Fruit fly (Drosophila melanogaster) whole organism, embryonic: ENCODE data around the gene CG43156.

Experiments used
- ATbp ChIP-seq: fragments of 200-800 bp; sonication (Bioruptor generic); optimal IDR thresholded peaks from 2 replicates; lab custom pipeline; 2017; ENCODE audit warnings: missing biosample characterization, mild to moderate bottlenecking, missing genetic modification characterization, missing genetic modification reagents
- CG10209 ChIP-seq: fragments of 200-800 bp; sonication (Bioruptor generic); optimal IDR thresholded peaks from 3 replicates; lab custom pipeline; 2017; ENCODE audit warnings: missing biosample characterization, mild to moderate bottlenecking, missing genetic modification characterization, missing genetic modification reagents
- CG10274 ChIP-seq: fragments of 200-800 bp; sonication (Bioruptor generic); optimal IDR thresholded peaks from 3 replicates; lab custom pipeline; 2017; ENCODE audit warnings: missing biosample characterization, mild to moderate bottlenecking, missing genetic modification characterization
- CG10366 ChIP-seq: fragments of 200-800 bp; sonication (Bioruptor generic); IDR thresholded peaks from 2 replicates; pipeline ENCODE4 v1.3.6; 2022; ENCODE audit warnings: missing biosample characterization, missing genetic modification characterization
- CG11504 ChIP-seq: fragments of 200-800 bp; sonication (Bioruptor generic); optimal IDR thresholded peaks from 3 replicates; lab custom pipeline; 2019; ENCODE audit warnings: missing biosample characterization, mild to moderate bottlenecking, missing genetic modification characterization, moderate library complexity
- CG11696 ChIP-seq: fragments of 200-800 bp; sonication (Bioruptor generic); IDR thresholded peaks from 2 replicates; pipeline ENCODE4 v1.3.6; 2022; ENCODE audit warnings: missing biosample characterization, missing genetic modification characterization
- CG12219 ChIP-seq: fragments of 200-800 bp; sonication (Bioruptor generic); optimal IDR thresholded peaks from 3 replicates; lab custom pipeline; 2018; ENCODE audit warnings: missing biosample characterization, mild to moderate bottlenecking, missing genetic modification characterization
- CG1233 ChIP-seq: fragments of 200-800 bp; sonication (Bioruptor generic); optimal IDR thresholded peaks from 4 replicates; lab custom pipeline; 2018; ENCODE audit warnings: missing biosample characterization, mild to moderate bottlenecking, missing genetic modification characterization
- CG12659 ChIP-seq: fragments of 200-800 bp; sonication (Bioruptor generic); optimal IDR thresholded peaks from 3 replicates; lab custom pipeline; 2017; ENCODE audit warnings: mild to moderate bottlenecking, missing biosample characterization, missing genetic modification reagents, missing genetic modification characterization
- CG12769 ChIP-seq: fragments of 200-800 bp; sonication (Bioruptor generic); optimal IDR thresholded peaks from 2 replicates; lab custom pipeline; 2019; ENCODE audit warnings: missing biosample characterization, mild to moderate bottlenecking, missing genetic modification characterization, moderate library complexity
- CG13296 ChIP-seq: fragments of 200-800 bp; sonication (Bioruptor generic); optimal IDR thresholded peaks from 3 replicates; lab custom pipeline; 2018; ENCODE audit warnings: missing biosample characterization, mild to moderate bottlenecking, missing genetic modification characterization
- CG13894 ChIP-seq: fragments of 200-800 bp; sonication (Bioruptor generic); optimal IDR thresholded peaks from 3 replicates; lab custom pipeline; 2018; ENCODE audit warnings: missing biosample characterization, mild to moderate bottlenecking, missing genetic modification characterization, moderate library complexity
- CG14014 ChIP-seq: fragments of 200-800 bp; sonication (Bioruptor generic); IDR thresholded peaks from 2 replicates; pipeline ENCODE4 v1.3.6; 2022; ENCODE audit warnings: missing biosample characterization, missing genetic modification characterization
- CG16863 ChIP-seq: fragments of 200-800 bp; sonication (Bioruptor generic); optimal IDR thresholded peaks from 3 replicates; lab custom pipeline; 2016; ENCODE audit warnings: missing biosample characterization, missing genetic modification characterization
- CG17612 ChIP-seq: fragments of 200-800 bp; sonication (Bioruptor generic); IDR thresholded peaks from 2 replicates; pipeline ENCODE4 v1.3.6; 2022; ENCODE audit warnings: missing biosample characterization, missing genetic modification characterization
- CG31224 ChIP-seq: fragments of 200-800 bp; sonication (Bioruptor generic); IDR thresholded peaks from 2 replicates; pipeline ENCODE4 v1.3.6; 2022; ENCODE audit warnings: missing biosample characterization, missing genetic modification characterization
- CG32532 ChIP-seq: fragments of 200-800 bp; sonication (Bioruptor generic); IDR thresholded peaks from 2 replicates; pipeline ENCODE4 v1.3.6; 2022; ENCODE audit warnings: missing biosample characterization, missing genetic modification characterization
- CG3281 ChIP-seq: fragments of 200-800 bp; sonication (Bioruptor generic); optimal IDR thresholded peaks from 3 replicates; lab custom pipeline; 2017; ENCODE audit warnings: missing biosample characterization, mild to moderate bottlenecking, missing genetic modification characterization
- CG34422 ChIP-seq: fragments of 200-800 bp; sonication (Bioruptor generic); IDR thresholded peaks from 3 replicates; pipeline ENCODE4 v1.3.6; 2022; ENCODE audit warnings: missing biosample characterization, missing genetic modification characterization
- CG4730 ChIP-seq: fragments of 200-800 bp; sonication (Bioruptor generic); IDR thresholded peaks from 2 replicates; pipeline ENCODE4 v1.3.6; 2022; ENCODE audit warnings: missing biosample characterization, missing genetic modification characterization
- CG8290 ChIP-seq, 3 experiments: fragments of 200-800 bp; sonication (Bioruptor generic); optimal IDR thresholded peaks; 2 replicates each; lab custom pipeline; 2016 to 2019; ENCODE audit warnings: missing biosample characterization in 3 of 3, missing genetic modification characterization in 3 of 3, mild to moderate bottlenecking in 2 of 3, moderate library complexity in 1 of 3
- CG9932 ChIP-seq: fragments of 200-800 bp; sonication (Bioruptor generic); IDR thresholded peaks from 2 replicates; pipeline ENCODE4 v1.3.6; 2022; ENCODE audit warnings: missing biosample characterization, missing genetic modification characterization
- CrebB ChIP-seq: fragments of 200-800 bp; sonication (Bioruptor generic); optimal IDR thresholded peaks from 3 replicates; lab custom pipeline; 2018; ENCODE audit warnings: missing biosample characterization, mild to moderate bottlenecking, missing genetic modification characterization
- Dp ChIP-seq: fragments of 200-800 bp; sonication (Bioruptor generic); optimal IDR thresholded peaks from 2 replicates; lab custom pipeline; 2018; ENCODE audit warnings: missing biosample characterization, mild to moderate bottlenecking, missing genetic modification characterization, moderate library complexity
- Fer3 ChIP-seq: fragments of 200-800 bp; sonication (Bioruptor generic); optimal IDR thresholded peaks from 2 replicates; lab custom pipeline; 2018; ENCODE audit warnings: missing biosample characterization, mild to moderate bottlenecking, missing genetic modification characterization, moderate library complexity
- Hmr ChIP-seq: fragments of 200-800 bp; sonication (Bioruptor generic); optimal IDR thresholded peaks from 3 replicates; lab custom pipeline; 2017; ENCODE audit warnings: mild to moderate bottlenecking, missing biosample characterization, missing genetic modification reagents, missing genetic modification characterization
- Lim3 ChIP-seq: fragments of 200-800 bp; sonication (Bioruptor generic); IDR thresholded peaks from 2 replicates; pipeline ENCODE4 v1.3.6; 2022; ENCODE audit warnings: missing biosample characterization, missing genetic modification characterization
- Meics ChIP-seq: fragments of 200-800 bp; sonication (Bioruptor generic); optimal IDR thresholded peaks from 2 replicates; lab custom pipeline; 2017; ENCODE audit warnings: missing biosample characterization, mild to moderate bottlenecking, missing genetic modification characterization
- Mrtf ChIP-seq: fragments of 200-800 bp; sonication (Bioruptor generic); IDR thresholded peaks from 3 replicates; pipeline ENCODE4 v1.3.6; 2022; ENCODE audit warnings: missing biosample characterization, missing genetic modification characterization
- NFAT ChIP-seq: fragments of 200-800 bp; sonication (Bioruptor generic); IDR thresholded peaks from 2 replicates; pipeline ENCODE4 v1.3.6; 2022; ENCODE audit warnings: missing biosample characterization, missing genetic modification characterization
- Ptx1 ChIP-seq: fragments of 200-800 bp; sonication (Bioruptor generic); IDR thresholded peaks from 2 replicates; pipeline ENCODE4 v1.3.6; 2022; ENCODE audit warnings: missing biosample characterization, missing genetic modification characterization
- Sox102F ChIP-seq: fragments of 200-800 bp; sonication (Bioruptor generic); optimal IDR thresholded peaks from 2 replicates; lab custom pipeline; 2018; ENCODE audit warnings: missing biosample characterization, mild to moderate bottlenecking, missing genetic modification characterization, moderate library complexity
- Xrp1 ChIP-seq: fragments of 200-800 bp; sonication (Bioruptor generic); IDR thresholded peaks from 2 replicates; pipeline ENCODE4 v1.3.6; 2022; ENCODE audit warnings: missing biosample characterization, missing genetic modification characterization
- ase ChIP-seq: fragments of 200-800 bp; sonication (Bioruptor generic); IDR thresholded peaks from 3 replicates; pipeline ENCODE4 v1.3.6; 2022; ENCODE audit warnings: missing biosample characterization, missing genetic modification characterization
- croc ChIP-seq: fragments of 200-800 bp; sonication (Bioruptor generic); conservative IDR thresholded peaks from 3 replicates; pipeline ENCODE4 v1.3.6; 2022; ENCODE audit warnings: missing biosample characterization, missing genetic modification characterization
- eve ChIP-seq, 2 experiments: fragments of >200 bp; optimal IDR thresholded peaks; 2 replicates each; lab custom pipeline; 2017; ENCODE audit warnings: missing biosample characterization in 2 of 2, missing genetic modification characterization in 2 of 2
- ind ChIP-seq: fragments of 200-800 bp; sonication (Bioruptor generic); optimal IDR thresholded peaks from 3 replicates; lab custom pipeline; 2016; ENCODE audit warnings: missing biosample characterization, missing genetic modification characterization
- ken ChIP-seq: fragments of 200-800 bp; sonication (Bioruptor generic); IDR thresholded peaks from 3 replicates; pipeline ENCODE4 v1.3.6; 2022; ENCODE audit warnings: missing biosample characterization, missing genetic modification characterization
- klu ChIP-seq: fragments of 200-800 bp; sonication (Bioruptor generic); IDR thresholded peaks from 2 replicates; pipeline ENCODE4 v1.3.6; 2022; ENCODE audit warnings: missing biosample characterization, missing genetic modification characterization
- lbe ChIP-seq: fragments of 200-800 bp; sonication (Bioruptor generic); optimal IDR thresholded peaks from 2 replicates; lab custom pipeline; 2016; ENCODE audit warnings: missing biosample characterization, mild to moderate bottlenecking, missing genetic modification characterization
- otp ChIP-seq: fragments of 200-800 bp; sonication (Bioruptor generic); IDR thresholded peaks from 3 replicates; pipeline ENCODE4, ENCODE4 v1.3.6; 2022; ENCODE audit warnings: missing biosample characterization, missing genetic modification characterization
- schlank ChIP-seq: fragments of 200-800 bp; sonication (Bioruptor generic); optimal IDR thresholded peaks from 2 replicates; lab custom pipeline; 2018; ENCODE audit warnings: missing biosample characterization, mild to moderate bottlenecking, missing genetic modification characterization
- seq ChIP-seq: fragments of 200-800 bp; sonication (Bioruptor generic); IDR thresholded peaks from 2 replicates; pipeline ENCODE4 v1.3.6; 2022; ENCODE audit warnings: missing biosample characterization, missing genetic modification characterization
- sisA ChIP-seq: fragments of 200-800 bp; sonication (Bioruptor generic); IDR thresholded peaks from 2 replicates; pipeline ENCODE4 v1.3.6; 2022; ENCODE audit warnings: missing biosample characterization, missing genetic modification characterization
- slou ChIP-seq: fragments of 200-800 bp; sonication (Bioruptor generic); optimal IDR thresholded peaks from 3 replicates; lab custom pipeline; 2016; ENCODE audit warnings: missing biosample characterization, missing genetic modification characterization
- sr ChIP-seq: fragments of 200-800 bp; sonication (Bioruptor generic); IDR thresholded peaks from 3 replicates; pipeline ENCODE4 v1.3.6; 2022; ENCODE audit warnings: missing biosample characterization, missing genetic modification characterization
- ssp ChIP-seq: fragments of 200-800 bp; sonication (Bioruptor generic); IDR thresholded peaks from 2 replicates; pipeline ENCODE4 v1.3.6; 2022; ENCODE audit warnings: missing biosample characterization, missing genetic modification characterization
- stc ChIP-seq: fragments of 200-800 bp; sonication (Bioruptor generic); IDR thresholded peaks from 2 replicates; pipeline ENCODE4 v1.3.6; 2022; ENCODE audit warnings: missing biosample characterization, missing genetic modification characterization
- tap ChIP-seq: fragments of 200-800 bp; optimal IDR thresholded peaks from 3 replicates; lab custom pipeline; 2019; ENCODE audit warnings: missing biosample characterization, mild to moderate bottlenecking, missing genetic modification characterization, moderate library complexity
- unpg ChIP-seq: fragments of 200-800 bp; sonication (Bioruptor generic); optimal IDR thresholded peaks from 3 replicates; lab custom pipeline; 2018; ENCODE audit warnings: missing biosample characterization, mild to moderate bottlenecking, missing genetic modification characterization, moderate library complexity

CG43156 gene

DNA sequence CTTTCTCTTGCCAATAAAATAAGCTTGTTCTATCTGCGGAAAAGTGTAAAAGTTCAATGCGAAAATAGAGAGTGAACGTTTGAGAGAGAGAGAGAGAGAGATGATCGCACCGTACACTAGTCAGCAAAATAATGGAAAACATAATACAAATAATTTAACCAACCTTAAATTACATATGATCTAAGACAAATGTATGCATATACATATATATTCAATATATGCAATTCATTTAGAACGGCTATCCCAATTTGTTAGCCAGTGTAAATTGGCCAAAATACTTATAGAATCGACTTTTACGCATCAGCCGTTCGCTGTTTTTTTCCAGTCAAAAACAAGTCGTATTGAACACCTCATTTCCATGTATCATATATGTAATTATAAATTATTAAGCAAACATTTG is 18.5 kb upstream of the CG43156 start (continued):
- TF ChIP-seq Fer3 (tag; lab: Kevin White, UChicago) (peak; percentile 59), CrebB (peak; percentile 18), CG12659 (GFP tag; lab: Kevin White, UChicago) (peak; percentile 25), Xrp1 (GFP tag; lab: Robert Waterston, UW) (peak; percentile 64; the same call in 1 of the 2 replicates), Lim3 (GFP tag; lab: Robert Waterston, UW) (no peak), unpg (GFP tag; lab: Kevin White, UChicago) (no peak), CG31224 (GFP tag; lab: Robert Waterston, UW) (peak; percentile 58), CG10209 (GFP tag; lab: Kevin White, UChicago) (peak; percentile 11), Ptx1 (GFP tag; lab: Robert Waterston, UW) (peak; percentile 70), CG10366 (peak; percentile 72), CG12769 (tag; lab: Kevin White, UChicago) (no peak), ATbp (peak; percentile 34), stc (GFP tag; lab: Robert Waterston, UW) (peak; percentile 74), schlank (peak; percentile 11), Sox102F (peak; percentile 59), ind (GFP tag; lab: Kevin White, UChicago) (peak; percentile 43), Meics (GFP tag; lab: Kevin White, UChicago) (peak; percentile 58), ase (GFP tag; lab: Robert Waterston, UW) (peak; percentile 66; the same call in 2 of the 3 replicates), CG12219 (GFP tag; lab: Kevin White, UChicago) (peak; percentile 28), CG11696 (GFP tag; lab: Robert Waterston, UW) (peak; percentile 64; the same call in 1 of the 2 replicates), Hmr (GFP tag; lab: Kevin White, UChicago) (peak; percentile 42), ken (GFP tag; lab: Robert Waterston, UW) (peak; percentile 70; the same call in 2 of the 3 replicates), tap (tag; lab: Kevin White, UChicago) (peak; percentile 22), Dp (GFP tag; lab: Kevin White, UChicago) (no peak), Mrtf (GFP tag; lab: Robert Waterston, UW) (peak; percentile 75), otp (GFP tag; lab: Robert Waterston, UW) (0 out of 3 replicates have a peak, but pooled peaks have one; percentile 58), eve (GFP tag; optimal IDR thresholded peaks at IDR 0.05; lab: Kevin White, UChicago) (no peak), klu (GFP tag; lab: Robert Waterston, UW) (peak; percentile 38; the same call in 1 of the 2 replicates), CG8290 (GFP tag; optimal IDR thresholded peaks at IDR 0.05; lab: Kevin White, UChicago) (no peak), CG8290 (tag; optimal IDR thresholded peaks at IDR 0.05; lab: Kevin White, UChicago) (peak in 1 of 2 experiments; percentile 85), NFAT (GFP tag; lab: Robert Waterston, UW) (peak; percentile 86), CG13894 (tag; lab: Kevin White, UChicago) (no peak), CG14014 (peak; percentile 78), CG34422 (GFP tag; lab: Robert Waterston, UW) (peak; percentile 65; the same call in 2 of the 3 replicates), CG16863 (GFP tag; lab: Kevin White, UChicago) (peak; percentile 8), CG11504 (tag; lab: Kevin White, UChicago) (no peak), lbe (GFP tag; lab: Kevin White, UChicago) (peak; percentile 47), CG32532 (peak; percentile 88), CG1233 (peak; percentile 13), CG4730 (GFP tag; lab: Robert Waterston, UW) (no peak), CG3281 (GFP tag; lab: Kevin White, UChicago) (peak; percentile 60), seq (GFP tag; lab: Robert Waterston, UW) (peak; percentile 54; the same call in 1 of the 2 replicates), CG9932 (GFP tag; lab: Robert Waterston, UW) (peak; percentile 74), CG17612 (peak; percentile 55; the same call in 1 of the 2 replicates), CG10274 (GFP tag; lab: Kevin White, UChicago) (no peak), sisA (GFP tag; lab: Robert Waterston, UW) (peak; percentile 24; the same call in 1 of the 2 replicates), sr (no peak), croc (GFP tag; lab: Robert Waterston, UW) (0 out of 3 replicates have a peak, but pooled peaks have one; percentile 20), ssp (GFP tag; lab: Robert Waterston, UW) (0 out of 2 replicates have a peak, but pooled peaks have one; percentile 14), slou (GFP tag; lab: Kevin White, UChicago) (peak; percentile 13), CG13296 (GFP tag; lab: Kevin White, UChicago) (peak; percentile 41)
